Fruit fly (Drosophila melanogaster): ENCODE measurements around the gene DCTN1-p150.

DNA sequence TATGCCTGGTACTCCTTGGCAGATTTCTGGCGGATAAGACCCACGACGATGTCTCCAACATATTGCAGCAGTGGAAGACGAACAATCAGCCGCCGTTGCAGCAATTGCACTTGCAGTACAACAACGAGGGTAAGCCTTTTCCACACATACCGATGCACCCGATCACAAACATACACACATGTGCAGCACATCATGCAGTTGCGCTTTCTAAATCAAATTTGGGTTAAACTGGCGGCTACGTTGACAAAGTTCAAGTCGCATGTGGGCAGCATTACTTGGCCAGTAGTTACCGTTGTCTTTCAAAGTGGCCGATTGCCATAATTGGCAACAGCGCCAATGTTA, 36.3 kb downstream of the DCTN1-p150 start:
- TF ChIP-seq psq (optimal IDR thresholded peaks at IDR 0.05) = no peak
- TF ChIP-seq CG8478 (optimal IDR thresholded peaks at IDR 0.05) = no peak
- TF ChIP-seq EcR (GFP tag; optimal IDR thresholded peaks at IDR 0.05) = no peak
